Worm (Caenorhabditis elegans) whole organism, L4 larva: ENCODE results near the gene C09B9.1.

Source experiments
- F37D6.2 ChIP-seq: sonication (generic microtip); optimal IDR thresholded peaks from 2 replicates; lab custom pipeline; 2016; ENCODE audit warnings: mild to moderate bottlenecking, missing genetic modification characterization, missing compliant biosample characterization
- R02D3.7 ChIP-seq: fragments of 150-350 bp; sonication (generic microtip); optimal IDR thresholded peaks from 3 replicates; lab custom pipeline; 2014; ENCODE audit warnings: missing biosample characterization, missing genetic modification characterization
- T26A8.4 ChIP-seq: fragments of 200-800 bp; sonication (Bioruptor generic); IDR thresholded peaks from 2 replicates; pipeline ENCODE4 v1.3.6; 2022; ENCODE audit warnings: missing genetic modification characterization, missing compliant biosample characterization
- Y105C5A.15 ChIP-seq: fragments of 200-800 bp; sonication (Bioruptor generic); IDR thresholded peaks from 2 replicates; pipeline ENCODE4 v1.3.6; 2022; ENCODE audit warnings: missing genetic modification characterization, missing compliant biosample characterization
- ZK546.5 ChIP-seq, 2 experiments: sonication (generic microtip); optimal IDR thresholded peaks; 2 replicates each; lab custom pipeline; 2017; ENCODE audit warnings: missing biosample characterization in 2 of 2, missing genetic modification characterization in 2 of 2
- aha-1 ChIP-seq: fragments of 150-350 bp; peaks from one replicate; lab custom pipeline; 2014; ENCODE audit warnings: missing biosample characterization, missing genetic modification characterization
- ama-1 ChIP-seq: fragments of 150-350 bp; optimal IDR thresholded peaks from 2 replicates; lab custom pipeline; 2014; ENCODE audit warnings: inconsistent platforms, mixed read lengths
- ceh-62 ChIP-seq: sonication (generic microtip); optimal IDR thresholded peaks from 2 replicates; lab custom pipeline; 2017; ENCODE audit warnings: missing biosample characterization, missing genetic modification characterization
- ctbp-1 ChIP-seq: fragments of 200-800 bp; sonication (Bioruptor generic); IDR thresholded peaks from 2 replicates; pipeline ENCODE4 v1.3.6; 2022; ENCODE audit warnings: missing genetic modification reagents, missing genetic modification characterization, missing compliant biosample characterization
- daf-12 ChIP-seq: fragments of 150-350 bp; optimal IDR thresholded peaks from 2 replicates; lab custom pipeline; 2014; ENCODE audit warnings: missing biosample characterization, missing genetic modification reagents, missing genetic modification characterization
- daf-16 ChIP-seq, 3 experiments: sonication (generic microtip); optimal IDR thresholded peaks; 2 replicates each; lab custom pipeline; 2016 to 2017; ENCODE audit warnings: missing genetic modification characterization in 3 of 3, missing genetic modification reagents in 3 of 3, mild to moderate bottlenecking in 2 of 3, missing compliant biosample characterization in 2 of 3, missing biosample characterization in 1 of 3, moderate library complexity in 1 of 3
- daf-19 ChIP-seq: fragments of 200-800 bp; sonication (Bioruptor generic); conservative IDR thresholded peaks from 2 replicates; pipeline ENCODE4 v1.3.6; 2022; ENCODE audit warnings: missing genetic modification characterization, missing compliant biosample characterization
- daf-8 ChIP-seq: fragments of 200-800 bp; sonication (Bioruptor generic); IDR thresholded peaks from 2 replicates; pipeline ENCODE4 v1.3.6; 2022; ENCODE audit warnings: missing genetic modification characterization, missing compliant biosample characterization
- hif-1 ChIP-seq, 2 experiments: sonication (generic microtip); optimal IDR thresholded peaks; 2 replicates each; lab custom pipeline; 2016 to 2017; ENCODE audit warnings: missing compliant biosample characterization in 2 of 2, missing genetic modification characterization in 2 of 2, missing genetic modification reagents in 2 of 2, missing genotype in 2 of 2, mild to moderate bottlenecking in 1 of 2
- hlh-11 ChIP-seq: fragments of 200-800 bp; sonication (Bioruptor generic); optimal IDR thresholded peaks from 2 replicates; lab custom pipeline; 2018; ENCODE audit warnings: mild to moderate bottlenecking, missing genetic modification characterization, missing compliant biosample characterization
- lin-1 ChIP-seq: fragments of 200-800 bp; sonication (Bioruptor generic); IDR thresholded peaks from 2 replicates; pipeline ENCODE4 v1.3.6; 2022; ENCODE audit warnings: missing genetic modification reagents, missing genetic modification characterization, missing compliant biosample characterization
- lin-13 ChIP-seq: fragments of 150-350 bp; optimal IDR thresholded peaks from 2 replicates; lab custom pipeline; 2014; ENCODE audit warnings: missing biosample characterization, missing genetic modification reagents, missing genetic modification characterization
- lin-29 ChIP-seq: fragments of 200-800 bp; sonication (Bioruptor generic); IDR thresholded peaks from 2 replicates; pipeline ENCODE4 v1.3.6; 2022; ENCODE audit warnings: missing genetic modification reagents, missing genetic modification characterization, missing compliant biosample characterization
- lin-38 ChIP-seq: fragments of 200-800 bp; sonication (Bioruptor generic); IDR thresholded peaks from 2 replicates; pipeline ENCODE4 v1.3.6; 2022; ENCODE audit warnings: missing genetic modification reagents, missing genetic modification characterization, missing compliant biosample characterization
- lir-3 ChIP-seq: sonication (generic microtip); optimal IDR thresholded peaks from 2 replicates; lab custom pipeline; 2016; ENCODE audit warnings: mild to moderate bottlenecking, missing genetic modification characterization, missing compliant biosample characterization
- lsy-2 ChIP-seq, 2 experiments: fragments of 150-350 bp in 1 of 2; sonication (generic microtip) in 1 of 2; optimal IDR thresholded peaks; 2 replicates each; lab custom pipeline; 2014 to 2017; ENCODE audit warnings: missing biosample characterization in 2 of 2, missing genetic modification characterization in 2 of 2
- madf-5 ChIP-seq, 2 experiments: fragments of 200-800 bp; sonication (Bioruptor generic); IDR thresholded peaks; 2 replicates each; pipeline ENCODE4 v1.3.6; 2022; ENCODE audit warnings: missing compliant biosample characterization in 2 of 2, missing genetic modification characterization in 2 of 2
- madf-9 ChIP-seq: fragments of 200-800 bp; sonication (Bioruptor generic); conservative IDR thresholded peaks from 2 replicates; pipeline ENCODE4 v1.3.6; 2022; ENCODE audit warnings: missing genetic modification reagents, missing genetic modification characterization, missing compliant biosample characterization
- mdt-29 ChIP-seq: fragments of 200-800 bp; sonication (Bioruptor generic); IDR thresholded peaks from 2 replicates; pipeline ENCODE4 v1.3.6; 2022; ENCODE audit warnings: missing genetic modification reagents, missing genetic modification characterization, missing compliant biosample characterization
- mep-1 ChIP-seq: fragments of 150-350 bp; sonication (generic microtip); optimal IDR thresholded peaks from 3 replicates; lab custom pipeline; 2014; ENCODE audit warnings: missing biosample characterization, missing genetic modification characterization
- nhr-10 ChIP-seq: fragments of 150-350 bp; optimal IDR thresholded peaks from 2 replicates; lab custom pipeline; 2014; ENCODE audit warnings: missing biosample characterization, missing genetic modification characterization
- nhr-11 ChIP-seq: fragments of 150-350 bp; optimal IDR thresholded peaks from 2 replicates; lab custom pipeline; 2014; ENCODE audit warnings: missing biosample characterization, missing genetic modification characterization
- nhr-41 ChIP-seq: fragments of 200-800 bp; sonication (Bioruptor generic); IDR thresholded peaks from 2 replicates; pipeline ENCODE4 v1.3.6; 2022; ENCODE audit warnings: missing genetic modification reagents, missing genetic modification characterization, missing compliant biosample characterization
- nhr-48 ChIP-seq: sonication (generic microtip); optimal IDR thresholded peaks from 2 replicates; lab custom pipeline; 2016; ENCODE audit warnings: mild to moderate bottlenecking, missing genetic modification characterization, missing compliant biosample characterization
- nhr-77 ChIP-seq: fragments of 150-350 bp; optimal IDR thresholded peaks from 2 replicates; lab custom pipeline; 2014; ENCODE audit warnings: missing biosample characterization, missing genetic modification characterization
- pqm-1 ChIP-seq: sonication (generic microtip); optimal IDR thresholded peaks from 2 replicates; lab custom pipeline; 2017; ENCODE audit warnings: missing biosample characterization, missing genetic modification characterization
- rbr-2 ChIP-seq: sonication (generic microtip); optimal IDR thresholded peaks from 2 replicates; lab custom pipeline; 2016; ENCODE audit warnings: missing genotype, missing genetic modification characterization, missing compliant biosample characterization
- saeg-2 ChIP-seq: fragments of 200-800 bp; sonication (Bioruptor generic); IDR thresholded peaks from 2 replicates; pipeline ENCODE4 v1.3.6; 2022; ENCODE audit warnings: missing genetic modification reagents, missing genetic modification characterization, missing compliant biosample characterization
- tag-97 ChIP-seq: fragments of 200-800 bp; sonication (Bioruptor generic); IDR thresholded peaks from 2 replicates; pipeline ENCODE4 v1.3.6; 2022; ENCODE audit warnings: missing genetic modification characterization, missing compliant biosample characterization
- unc-130 ChIP-seq: sonication (generic microtip); optimal IDR thresholded peaks from 2 replicates; lab custom pipeline; 2016; ENCODE audit warnings: missing genetic modification reagents, missing genetic modification characterization, missing compliant biosample characterization
- unc-39 ChIP-seq: sonication (generic microtip); optimal IDR thresholded peaks from 2 replicates; lab custom pipeline; 2017; ENCODE audit warnings: missing biosample characterization, missing genetic modification characterization
- unc-62 ChIP-seq, 3 experiments: fragments of 150-350 bp in 1 of 3; sonication (generic microtip); optimal IDR thresholded peaks in 2 of 3; peaks in 1 of 3; 1 replicate in 1 of 3; 2 replicates in 2 of 3; lab custom pipeline; 2014 to 2017; ENCODE audit warnings: missing biosample characterization in 3 of 3, missing genetic modification characterization in 3 of 3, missing genetic modification reagents in 3 of 3, missing genotype in 1 of 3
- zfp-2 ChIP-seq: sonication (generic microtip); optimal IDR thresholded peaks from 2 replicates; lab custom pipeline; 2016; ENCODE audit warnings: mild to moderate bottlenecking, missing genetic modification characterization, missing compliant biosample characterization
- zip-2 ChIP-seq: fragments of 150-350 bp; optimal IDR thresholded peaks from 2 replicates; lab custom pipeline; 2014; ENCODE audit warnings: missing biosample characterization, missing genetic modification characterization

C09B9.1 gene

DNA sequence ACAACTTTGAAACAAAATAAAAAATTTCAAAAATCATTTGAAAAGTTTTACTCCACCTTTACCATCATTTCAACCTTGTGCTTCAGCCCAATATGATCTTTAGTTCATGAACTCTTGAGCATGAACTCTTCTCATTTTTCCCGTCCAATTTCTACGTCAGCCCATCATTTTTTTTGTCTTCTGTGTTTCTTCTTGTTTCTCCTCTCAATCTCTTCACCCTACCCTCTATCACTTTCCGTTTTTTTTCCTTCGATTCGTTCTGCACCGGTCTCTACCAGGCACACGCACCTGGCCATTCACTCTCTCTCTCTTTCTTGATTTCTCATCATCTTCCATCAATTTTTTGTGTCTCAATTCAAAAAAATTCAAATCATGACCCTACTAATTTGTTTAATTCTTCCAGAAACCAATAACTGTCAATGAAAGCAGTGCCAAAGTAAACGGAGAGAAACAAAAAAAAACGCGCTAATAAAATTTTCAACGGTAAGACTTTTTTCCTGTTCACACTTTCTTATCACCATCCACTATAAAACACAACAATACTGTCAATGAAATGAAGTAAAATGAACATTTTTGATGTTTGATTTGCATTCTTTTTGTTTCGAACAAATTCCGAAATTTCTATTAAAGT, 45.4 kb downstream of the C09B9.1 start, which contains the start of gene pygo-1 (continued):
- TF ChIP-seq T26A8.4 (GFP tag; lab: Robert Waterston, UW): no peak
- TF ChIP-seq R02D3.7 (tag; lab: Kevin White, UChicago): no peak
- peak in 1 of 2 experiments; percentile 46 for TF ChIP-seq lsy-2 (tag; optimal IDR thresholded peaks at IDR 0.05; lab: Kevin White, UChicago)
- TF ChIP-seq tag-97 (GFP tag; lab: Robert Waterston, UW): no peak
- TF ChIP-seq zfp-2 (tag; lab: Kevin White, UChicago): no peak
- TF ChIP-seq daf-19 (GFP tag; lab: Robert Waterston, UW): no peak
- TF ChIP-seq nhr-41 (GFP tag; lab: Robert Waterston, UW): no peak
- TF ChIP-seq pqm-1 (tag; lab: Kevin White, UChicago): peak; percentile 20
- no peak for TF ChIP-seq nhr-10
- no peak for TF ChIP-seq aha-1 (tag; lab: Kevin White, UChicago)
- TF ChIP-seq zip-2 (tag; lab: Kevin White, UChicago): no peak
- no peak for TF ChIP-seq madf-5 (GFP tag; IDR thresholded peaks at IDR 0.05; lab: Robert Waterston, UW)
- TF ChIP-seq rbr-2: no peak
- no peak for TF ChIP-seq daf-8 (GFP tag; lab: Robert Waterston, UW)
- TF ChIP-seq unc-130 (GFP tag; lab: Kevin White, UChicago): no peak
- no peak for TF ChIP-seq nhr-11 (tag; lab: Kevin White, UChicago)
- no peak for TF ChIP-seq unc-62 (GFP tag; optimal IDR thresholded peaks at IDR 0.05 in 1 of 2; lab: Kevin White, UChicago)
- TF ChIP-seq unc-62 (tag; optimal IDR thresholded peaks at IDR 0.05; lab: Kevin White, UChicago): no peak
- no peak for TF ChIP-seq ZK546.5 (tag; optimal IDR thresholded peaks at IDR 0.05; lab: Kevin White, UChicago)
- TF ChIP-seq F37D6.2 (tag; lab: Kevin White, UChicago): no peak
- TF ChIP-seq ceh-62 (tag; lab: Kevin White, UChicago): no peak
- TF ChIP-seq hlh-11: peak; percentile 72
- TF ChIP-seq madf-9 (GFP tag; lab: Robert Waterston, UW): no peak
- TF ChIP-seq lin-13 (GFP tag; lab: Kevin White, UChicago): no peak
- TF ChIP-seq hif-1 (tag; optimal IDR thresholded peaks at IDR 0.05; lab: Kevin White, UChicago): no peak
- TF ChIP-seq lin-29 (GFP tag; lab: Robert Waterston, UW): no peak
- peak; percentile 51 for TF ChIP-seq nhr-48
- no peak for TF ChIP-seq unc-39 (tag; lab: Kevin White, UChicago)
- no peak for TF ChIP-seq ama-1 (lab: Kevin White, UChicago)
- no peak for TF ChIP-seq Y105C5A.15 (GFP tag; lab: Robert Waterston, UW)
- TF ChIP-seq nhr-77 (tag; lab: Kevin White, UChicago): no peak
- no peak for TF ChIP-seq mdt-29 (GFP tag; lab: Robert Waterston, UW)
- TF ChIP-seq lir-3 (tag; lab: Kevin White, UChicago): no peak
- no peak for TF ChIP-seq lin-1 (GFP tag; lab: Robert Waterston, UW)
- no peak for TF ChIP-seq daf-16 (GFP tag; optimal IDR thresholded peaks at IDR 0.05; lab: Kevin White, UChicago)
- peak; percentile 70 for TF ChIP-seq daf-16 (tag; optimal IDR thresholded peaks at IDR 0.05; lab: Kevin White, UChicago)
- TF ChIP-seq daf-12 (tag; lab: Kevin White, UChicago): no peak
- TF ChIP-seq ctbp-1 (GFP tag; lab: Robert Waterston, UW): 0 out of 2 replicates have a peak, but pooled peaks have one; percentile 16
- TF ChIP-seq mep-1 (tag; lab: Kevin White, UChicago): peak; percentile 18
- TF ChIP-seq, all 104 proteins: peak for 14

ce11 chrIV:5083832-5084231, 46.2 kb downstream of the C09B9.1 start:
- no peak for TF ChIP-seq saeg-2 (GFP tag; lab: Robert Waterston, UW)
- peak; percentile 70 for TF ChIP-seq lin-38 (GFP tag; lab: Robert Waterston, UW)
